Fruit fly (Drosophila melanogaster) ovary, adult (tissue): ENCODE results near the gene mRpS25.

Source experiments
- CG17801 ChIP-seq: fragments of 200-800 bp; optimal IDR thresholded peaks from 2 replicates; lab custom pipeline; 2019; ENCODE audit warnings: missing biosample characterization, mild to moderate bottlenecking, missing genetic modification characterization, moderate library complexity; ENCODE audit not compliant: partially characterized antibody

Gene mRpS25

DNA sequence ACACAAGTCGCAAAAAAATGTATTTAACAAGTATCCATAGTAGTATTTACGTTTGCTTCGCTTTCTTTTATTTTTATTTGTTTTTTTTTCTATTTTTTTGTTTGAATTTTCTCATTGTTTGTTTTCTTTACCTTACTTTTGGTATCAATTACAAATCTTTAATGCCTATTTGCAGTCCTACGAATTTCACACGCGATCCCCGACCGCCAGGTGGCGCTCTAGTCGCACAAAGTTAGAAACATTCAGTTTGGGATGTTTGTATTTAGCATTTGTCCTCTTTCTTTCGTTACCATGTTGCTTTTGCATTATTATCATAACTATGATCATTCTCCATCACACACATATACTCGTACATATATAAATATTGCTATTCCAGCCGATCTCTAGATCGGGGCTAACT is 2.5 kb upstream of the mRpS25 start:
- no peak for TF ChIP-seq CG17801 (GFP tag; lab: Kevin White, UChicago)

DNA sequence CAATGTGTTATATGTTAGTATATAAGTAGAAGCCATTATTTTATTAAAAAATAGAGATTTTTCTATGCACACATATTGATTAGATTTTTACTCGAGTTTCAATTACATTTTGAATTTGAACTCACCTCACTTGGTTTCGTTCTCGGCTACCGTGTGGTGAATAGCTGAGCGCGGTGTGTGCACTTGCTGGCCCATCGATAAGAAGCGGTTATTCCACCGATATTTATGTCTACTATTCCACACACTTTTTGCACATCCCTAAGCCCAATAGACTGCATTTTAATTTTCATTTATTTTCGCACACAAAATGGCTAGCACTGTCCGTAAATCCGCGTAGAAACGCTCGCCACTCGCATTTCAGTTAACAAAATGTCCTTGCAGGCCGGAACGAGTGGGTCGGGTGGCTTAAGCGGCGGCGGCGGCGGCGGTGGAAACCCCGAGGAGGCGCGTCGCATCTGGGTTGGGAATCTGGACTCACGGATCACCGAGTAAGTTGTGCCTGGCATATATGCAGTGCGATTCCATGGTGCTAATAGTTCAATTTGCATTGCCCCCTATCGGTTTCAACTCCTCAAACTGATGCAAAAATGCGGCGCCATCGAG is 2.3 kb downstream of the mRpS25 start, which contains the start of gene CG14414:
CG14414 (plus strand) TSS at position 242 of the 603 bp plus-strand sequence.
- TF ChIP-seq CG17801 (GFP tag; lab: Kevin White, UChicago): no peak
